Worm (Caenorhabditis elegans) whole organism, early embryonic: ENCODE data around the gene ifb-1.

Source experiments
- B0310.2 ChIP-seq: sonication (generic microtip); optimal IDR thresholded peaks from 2 replicates; lab custom pipeline; 2016; ENCODE audit warnings: mild to moderate bottlenecking, missing genetic modification characterization, missing compliant biosample characterization
- aly-1 ChIP-seq: sonication (generic microtip); optimal IDR thresholded peaks from 2 replicates; lab custom pipeline; 2016; ENCODE audit warnings: missing genetic modification characterization, missing compliant biosample characterization
- ceh-36 ChIP-seq: sonication (generic microtip); optimal IDR thresholded peaks from 2 replicates; lab custom pipeline; 2016; ENCODE audit warnings: missing genetic modification characterization, inconsistent platforms, missing compliant biosample characterization
- ets-7 ChIP-seq: sonication (generic microtip); optimal IDR thresholded peaks from 2 replicates; lab custom pipeline; 2016; ENCODE audit warnings: missing genotype, missing genetic modification characterization, missing compliant biosample characterization
- hmg-4 ChIP-seq: fragments of 200-800 bp; sonication (Bioruptor generic); optimal IDR thresholded peaks from 2 replicates; lab custom pipeline; 2018; ENCODE audit warnings: mild to moderate bottlenecking, missing genetic modification characterization, missing compliant biosample characterization

DNA sequence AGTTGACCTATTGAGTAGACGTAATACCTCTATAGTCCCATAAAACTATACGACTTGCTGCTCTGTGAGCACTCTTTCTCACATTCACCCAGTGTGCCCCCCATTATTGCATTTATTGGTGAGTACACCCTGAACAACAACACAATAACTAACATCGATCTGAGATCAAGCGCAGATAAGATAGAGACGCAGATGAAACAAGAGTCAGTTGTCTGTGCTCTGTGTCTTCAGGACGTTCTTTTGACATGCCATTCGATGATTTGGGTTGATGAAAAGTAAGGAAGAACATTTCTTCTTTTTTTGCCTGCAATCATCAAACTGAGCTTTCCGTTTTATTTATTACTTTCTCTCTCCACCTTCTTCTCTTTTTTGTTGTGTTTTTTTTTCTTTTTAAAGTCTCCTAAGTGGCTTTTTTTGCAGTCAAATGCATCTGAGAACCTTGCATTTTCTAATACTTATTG, 24.9 kb downstream of the ifb-1 start, which contains the start of gene lect-2:
- TF ChIP-seq ceh-36, result no peak
- TF ChIP-seq hmg-4 (GFP tag; lab: Kevin White, UChicago), result no peak
- TF ChIP-seq B0310.2 (tag; lab: Kevin White, UChicago), result no peak
- TF ChIP-seq ets-7 (tag; lab: Kevin White, UChicago), result no peak
- no peak for TF ChIP-seq aly-1 (tag; lab: Kevin White, UChicago)
